Fruit fly (Drosophila melanogaster): ENCODE data around the gene pigs.
A peak's percentile ranks its signal among the peaks of the same experiment; 100 is the strongest.

- no peak for TF ChIP-seq CG34367 (tag; optimal IDR thresholded peaks at IDR 0.05)
- TF ChIP-seq CG10348 (GFP tag; IDR thresholded peaks at IDR 0.05): no peak
- TF ChIP-seq Pif1A (GFP tag; optimal IDR thresholded peaks at IDR 0.05): no peak
- no peak for TF ChIP-seq D1 (tag; optimal IDR thresholded peaks at IDR 0.05)
- TF ChIP-seq CG4496 (GFP tag; IDR thresholded peaks at IDR 0.05): 0 out of 3 replicates have a peak, but pooled peaks have one; percentile 16
- no peak for TF ChIP-seq Pif1B (GFP tag; optimal IDR thresholded peaks at IDR 0.05)
- TF ChIP-seq CG32121 (GFP tag; IDR thresholded peaks at IDR 0.05): no peak
- TF ChIP-seq CG8159 (tag; optimal IDR thresholded peaks at IDR 0.05): no peak
- TF ChIP-seq CG17806 (tag; optimal IDR thresholded peaks at IDR 0.05): no peak
- TF ChIP-seq rn (GFP tag; IDR thresholded peaks at IDR 0.05): no peak
These were observed 74.0 kb downstream of the pigs start, which contains the start of the genes CG3198 and Mcm6 for dm6 chrX:6673637-6674487.
